Fruit fly (Drosophila melanogaster): ENCODE data around the gene Kots.

Gene Kots

dm6 chr3R:13923626-13924025 is 40.3 kb downstream of the Kots start (continued):
- no peak for TF ChIP-seq cato (GFP tag; optimal IDR thresholded peaks at IDR 0.05; ENCODE audit: borderline replicate concordance)
- TF ChIP-seq seq (GFP tag; IDR thresholded peaks at IDR 0.05) = peak; percentile 66
- TF ChIP-seq CG3281 (GFP tag; optimal IDR thresholded peaks at IDR 0.05) = no peak
- TF ChIP-seq prd (optimal IDR thresholded peaks at IDR 0.05) = no peak
- no peak for TF ChIP-seq prd (GFP tag; IDR thresholded peaks at IDR 0.05)
- no peak for TF ChIP-seq unpg (GFP tag; optimal IDR thresholded peaks at IDR 0.05)

- TF ChIP-seq Trl (optimal IDR thresholded peaks at IDR 0.05) = no peak
- no peak for TF ChIP-seq Trl (GFP tag; optimal IDR thresholded peaks at IDR 0.05)
- TF ChIP-seq sc (optimal IDR thresholded peaks at IDR 0.05) = no peak
- TF ChIP-seq sc (GFP tag; optimal IDR thresholded peaks at IDR 0.05) = no peak
- TF ChIP-seq CG17186 (GFP tag; optimal IDR thresholded peaks at IDR 0.05) = no peak
- TF ChIP-seq Fer1 (GFP tag; optimal IDR thresholded peaks at IDR 0.05) = no peak
- TF ChIP-seq ems (GFP tag; optimal IDR thresholded peaks at IDR 0.05) = no peak
- no peak for TF ChIP-seq CG15514 (GFP tag; optimal IDR thresholded peaks at IDR 0.05)
- TF ChIP-seq BtbVII (GFP tag; optimal IDR thresholded peaks at IDR 0.05) = no peak
- TF ChIP-seq Adf1 (GFP tag; IDR thresholded peaks at IDR 0.05) = no peak
- TF ChIP-seq CoRest (tag; optimal IDR thresholded peaks at IDR 0.05) = no peak
- TF ChIP-seq CG15696 (tag; optimal IDR thresholded peaks at IDR 0.05) = no peak
- TF ChIP-seq salm (tag; optimal IDR thresholded peaks at IDR 0.05) = no peak
- TF ChIP-seq CG3838 (GFP tag; optimal IDR thresholded peaks at IDR 0.05) = no peak
- TF ChIP-seq CTCF (GFP tag; optimal IDR thresholded peaks at IDR 0.05) = no peak
- no peak for TF ChIP-seq NC2β (GFP tag; optimal IDR thresholded peaks at IDR 0.05)
- TF ChIP-seq Lhr (GFP tag; optimal IDR thresholded peaks at IDR 0.05) = no peak
- TF ChIP-seq CG9609 (GFP tag; optimal IDR thresholded peaks at IDR 0.05) = no peak
- no peak for TF ChIP-seq Rx (GFP tag; IDR thresholded peaks at IDR 0.05)
- TF ChIP-seq Hey (tag; optimal IDR thresholded peaks at IDR 0.05) = no peak
- no peak for TF ChIP-seq fd102C (GFP tag; optimal IDR thresholded peaks at IDR 0.05)
- no peak for TF ChIP-seq Sin3A (optimal IDR thresholded peaks at IDR 0.05)
- TF ChIP-seq CG17912 (GFP tag; optimal IDR thresholded peaks at IDR 0.05) = no peak
- no peak for TF ChIP-seq disco-r (GFP tag; optimal IDR thresholded peaks at IDR 0.05)
- TF ChIP-seq CG10431 (GFP tag; optimal IDR thresholded peaks at IDR 0.05) = no peak
- no peak for TF ChIP-seq dan (GFP tag; IDR thresholded peaks at IDR 0.05)
- TF ChIP-seq CG34422 (GFP tag; IDR thresholded peaks at IDR 0.05) = peak; percentile 68; the same call in 2 of the 3 replicates
- TF ChIP-seq Med (GFP tag) = peak; percentile 78
- TF ChIP-seq Lim3 (GFP tag; IDR thresholded peaks at IDR 0.05) = no peak
- no peak for TF ChIP-seq grn (GFP tag; optimal IDR thresholded peaks at IDR 0.05)
- TF ChIP-seq Bgb (GFP tag; IDR thresholded peaks at IDR 0.05; ENCODE audit: partially characterized antibody) = 0 out of 2 replicates have a peak, but pooled peaks have one; percentile 21
- TF ChIP-seq stc (GFP tag; IDR thresholded peaks at IDR 0.05) = no peak
- TF ChIP-seq CG12769 (tag; optimal IDR thresholded peaks at IDR 0.05) = no peak
- 0 out of 2 replicates have a peak, but pooled peaks have one; percentile 21 for TF ChIP-seq Ptx1 (GFP tag; IDR thresholded peaks at IDR 0.05)
- no peak for TF ChIP-seq CG10654 (GFP tag; optimal IDR thresholded peaks at IDR 0.05)
- TF ChIP-seq ab (GFP tag; optimal IDR thresholded peaks at IDR 0.05) = no peak
- no peak for TF ChIP-seq gro (GFP tag; optimal IDR thresholded peaks at IDR 0.05)
- TF ChIP-seq Scr (GFP tag; IDR thresholded peaks at IDR 0.05; ENCODE audit: partially characterized antibody) = peak; percentile 59
- peak; percentile 20 for TF ChIP-seq nmo (GFP tag; optimal IDR thresholded peaks at IDR 0.05)
- TF ChIP-seq sqz (GFP tag; optimal IDR thresholded peaks at IDR 0.05) = no peak
- TF ChIP-seq her (GFP tag; optimal IDR thresholded peaks at IDR 0.05) = no peak
- no peak for TF ChIP-seq so (GFP tag; IDR thresholded peaks at IDR 0.05)
- TF ChIP-seq H15 (GFP tag; IDR thresholded peaks at IDR 0.05) = peak; percentile 17; the same call in 1 of the 3 replicates
- TF ChIP-seq zfh1 (GFP tag; IDR thresholded peaks at IDR 0.05) = peak; percentile 90
- 0 out of 2 replicates have a peak, but pooled peaks have one; percentile 28 for TF ChIP-seq bbx (GFP tag; IDR thresholded peaks at IDR 0.05; ENCODE audit: partially characterized antibody)
These were observed 42.0 kb downstream of the Kots start for dm6 chr3R:13921806-13922515.
